Worm (Caenorhabditis elegans) whole organism, young adult: Measurements from ENCODE around the gene imp-2.
A peak's percentile ranks its signal among the peaks of the same experiment; 100 is the strongest.

Experiments used
- B0035.1 ChIP-seq: sonication (generic microtip); optimal IDR thresholded peaks from 2 replicates; lab custom pipeline; 2016; ENCODE audit warnings: missing genetic modification characterization, mild to moderate bottlenecking, missing compliant biosample characterization, missing genotype, missing genetic modification reagents
- B0261.1 ChIP-seq: sonication (generic microtip); optimal IDR thresholded peaks from 2 replicates; lab custom pipeline; 2016; ENCODE audit warnings: mild to moderate bottlenecking, missing genetic modification characterization, moderate library complexity, missing compliant biosample characterization
- B0336.3 ChIP-seq: fragments of 200-800 bp; sonication (Bioruptor generic); IDR thresholded peaks from 2 replicates; pipeline ENCODE4 v1.3.6; 2022; ENCODE audit warnings: missing genetic modification characterization, missing compliant biosample characterization
- F37B4.10 ChIP-seq: fragments of 200-800 bp; sonication (Bioruptor generic); IDR thresholded peaks from 2 replicates; pipeline ENCODE4 v1.3.6; 2022; ENCODE audit warnings: missing genetic modification characterization, missing compliant biosample characterization
- F39B2.1 ChIP-seq: fragments of 200-800 bp; sonication (Bioruptor generic); IDR thresholded peaks from 2 replicates; pipeline ENCODE4 v1.3.6; 2022; ENCODE audit warnings: missing genetic modification reagents, missing genetic modification characterization, missing compliant biosample characterization
- F52B5.7 ChIP-seq: sonication (generic microtip); optimal IDR thresholded peaks from 2 replicates; lab custom pipeline; 2016; ENCODE audit warnings: mild to moderate bottlenecking, missing genetic modification characterization, missing compliant biosample characterization
- F55B11.4 ChIP-seq: sonication (generic microtip); optimal IDR thresholded peaks from 2 replicates; lab custom pipeline; 2016; ENCODE audit warnings: missing compliant biosample characterization, missing genetic modification characterization, borderline replicate concordance; ENCODE audit not compliant: insufficient read depth
- K11D2.4 ChIP-seq: fragments of 200-800 bp; sonication (Bioruptor generic); IDR thresholded peaks from 2 replicates; pipeline ENCODE4 v1.3.6; 2022; ENCODE audit warnings: missing genetic modification reagents, missing genetic modification characterization, missing compliant biosample characterization
- T07F8.4 ChIP-seq: sonication (generic microtip); optimal IDR thresholded peaks from 2 replicates; lab custom pipeline; 2016; ENCODE audit warnings: mild to moderate bottlenecking, missing genetic modification characterization, moderate library complexity, missing compliant biosample characterization
- T26A5.8 ChIP-seq: sonication (generic microtip); optimal IDR thresholded peaks from 2 replicates; lab custom pipeline; 2016; ENCODE audit warnings: missing genetic modification characterization, missing compliant biosample characterization
- Y53F4B.3 ChIP-seq: fragments of 200-800 bp; sonication (Bioruptor generic); IDR thresholded peaks from 2 replicates; pipeline ENCODE4 v1.3.6; 2022; ENCODE audit warnings: missing genetic modification reagents, missing genetic modification characterization, missing compliant biosample characterization
- Y67H2A.10 ChIP-seq: fragments of 200-800 bp; sonication (Bioruptor generic); conservative IDR thresholded peaks from 2 replicates; pipeline ENCODE4 v1.3.6; 2022; ENCODE audit warnings: missing genetic modification reagents, missing genetic modification characterization, missing compliant biosample characterization
- Y95B8A.8 ChIP-seq: fragments of 200-800 bp; sonication (Bioruptor generic); IDR thresholded peaks from 2 replicates; pipeline ENCODE4 v1.3.6; 2022; ENCODE audit warnings: missing genetic modification reagents, missing genetic modification characterization, missing compliant biosample characterization
- ZK185.1 ChIP-seq: sonication (generic microtip); optimal IDR thresholded peaks from 2 replicates; lab custom pipeline; 2016; ENCODE audit warnings: mild to moderate bottlenecking, missing genetic modification characterization, missing compliant biosample characterization; ENCODE audit not compliant: poor library complexity, severe bottlenecking
- akir-1 ChIP-seq: fragments of 200-800 bp; sonication (Bioruptor generic); optimal IDR thresholded peaks from 2 replicates; lab custom pipeline; 2018; ENCODE audit warnings: mild to moderate bottlenecking, missing genetic modification characterization, moderate library complexity, missing compliant biosample characterization
- aptf-2 ChIP-seq: fragments of 200-800 bp; sonication (Bioruptor generic); conservative IDR thresholded peaks from 2 replicates; pipeline ENCODE4 v1.3.6; 2022; ENCODE audit warnings: missing genetic modification reagents, missing genetic modification characterization, missing compliant biosample characterization
- attf-6 ChIP-seq: fragments of 200-800 bp; sonication (Bioruptor generic); IDR thresholded peaks from 2 replicates; pipeline ENCODE4 v1.3.6; 2022; ENCODE audit warnings: missing genetic modification reagents, missing genetic modification characterization, missing compliant biosample characterization
- ccch-3 ChIP-seq: fragments of 200-800 bp; sonication (Bioruptor generic); optimal IDR thresholded peaks from 2 replicates; lab custom pipeline; 2018; ENCODE audit warnings: mild to moderate bottlenecking, missing genetic modification characterization, missing compliant biosample characterization
- ceh-58 ChIP-seq: fragments of 200-800 bp; sonication (Bioruptor generic); IDR thresholded peaks from 2 replicates; pipeline ENCODE4 v1.3.6; 2022; ENCODE audit warnings: missing genetic modification characterization, missing compliant biosample characterization
- ceh-91 ChIP-seq: fragments of 200-800 bp; sonication (Bioruptor generic); IDR thresholded peaks from 2 replicates; pipeline ENCODE4 v1.3.6; 2022; ENCODE audit warnings: missing genetic modification reagents, missing genetic modification characterization, missing compliant biosample characterization
- die-1 ChIP-seq: sonication (generic microtip); optimal IDR thresholded peaks from 2 replicates; lab custom pipeline; 2016; ENCODE audit warnings: missing genotype, mild to moderate bottlenecking, missing genetic modification characterization, missing compliant biosample characterization
- efl-1 ChIP-seq: fragments of 150-350 bp; optimal IDR thresholded peaks from 2 replicates; lab custom pipeline; 2014; ENCODE audit warnings: missing biosample characterization, missing genetic modification reagents, missing genetic modification characterization
- egl-44 ChIP-seq: fragments of 200-800 bp; sonication (Bioruptor generic); IDR thresholded peaks from 2 replicates; pipeline ENCODE4 v1.3.6; 2022; ENCODE audit warnings: missing genetic modification reagents, missing genetic modification characterization, missing compliant biosample characterization
- ets-4 ChIP-seq: fragments of 200-800 bp; sonication (Bioruptor generic); optimal IDR thresholded peaks from 2 replicates; lab custom pipeline; 2018; ENCODE audit warnings: mild to moderate bottlenecking, missing genetic modification characterization, missing compliant biosample characterization
- him-1 ChIP-seq: sonication (generic microtip); optimal IDR thresholded peaks from 2 replicates; lab custom pipeline; 2016; ENCODE audit warnings: missing genotype, missing genetic modification reagents, missing genetic modification characterization, missing compliant biosample characterization
- hlh-12 ChIP-seq: sonication (generic microtip); optimal IDR thresholded peaks from 2 replicates; lab custom pipeline; 2016; ENCODE audit warnings: missing genetic modification characterization, missing compliant biosample characterization
- hmg-20 ChIP-seq: fragments of 200-800 bp; sonication (Bioruptor generic); IDR thresholded peaks from 2 replicates; pipeline ENCODE4 v1.3.6; 2022; ENCODE audit warnings: missing genetic modification reagents, missing genetic modification characterization, missing compliant biosample characterization
- hrde-1 ChIP-seq: sonication (generic microtip); optimal IDR thresholded peaks from 2 replicates; lab custom pipeline; 2016; ENCODE audit warnings: missing genetic modification characterization, mild to moderate bottlenecking, missing compliant biosample characterization, moderate library complexity, missing genotype, missing genetic modification reagents, borderline replicate concordance
- let-607 ChIP-seq, 2 experiments: fragments of 200-800 bp in 1 of 2; sonication (Bioruptor generic) in 1 of 2; sonication (generic microtip) in 1 of 2; optimal IDR thresholded peaks; 2 replicates each; lab custom pipeline; 2016 to 2018; ENCODE audit warnings: mild to moderate bottlenecking in 2 of 2, missing compliant biosample characterization in 2 of 2, missing genetic modification characterization in 2 of 2, moderate library complexity in 2 of 2, missing genotype in 1 of 2
- lin-35 ChIP-seq, 3 experiments: fragments of 150-350 bp in 2 of 3; sonication (generic microtip) in 1 of 3; optimal IDR thresholded peaks; 2 replicates each; lab custom pipeline; 2014 to 2018; ENCODE audit warnings: missing biosample characterization in 3 of 3, missing genetic modification characterization in 3 of 3, missing genetic modification reagents in 3 of 3
- lin-54 ChIP-seq: fragments of 200-800 bp; sonication (Bioruptor generic); optimal IDR thresholded peaks from 2 replicates; lab custom pipeline; 2018; ENCODE audit warnings: mild to moderate bottlenecking, missing genetic modification characterization, missing compliant biosample characterization
- lsl-1 ChIP-seq: fragments of 200-800 bp; sonication (Bioruptor generic); optimal IDR thresholded peaks from 2 replicates; lab custom pipeline; 2018; ENCODE audit warnings: mild to moderate bottlenecking, missing genetic modification characterization, moderate library complexity, missing compliant biosample characterization
- madf-3 ChIP-seq: fragments of 200-800 bp; sonication (Bioruptor generic); IDR thresholded peaks from 2 replicates; pipeline ENCODE4 v1.3.6; 2022; ENCODE audit warnings: missing genetic modification reagents, missing genetic modification characterization, missing compliant biosample characterization
- mes-4 ChIP-seq: sonication (generic microtip); optimal IDR thresholded peaks from 2 replicates; lab custom pipeline; 2016; ENCODE audit warnings: missing genotype, missing genetic modification characterization, missing compliant biosample characterization
- mxl-1 ChIP-seq: sonication (generic microtip); optimal IDR thresholded peaks from 2 replicates; lab custom pipeline; 2016; ENCODE audit warnings: missing genetic modification characterization, missing compliant biosample characterization
- nfya-1 ChIP-seq: sonication (generic microtip); optimal IDR thresholded peaks from 2 replicates; lab custom pipeline; 2017; ENCODE audit warnings: antibody characterized with exemption, missing compliant biosample characterization, missing genetic modification characterization, borderline replicate concordance; ENCODE audit not compliant: insufficient read depth
- nhr-27 ChIP-seq: fragments of 200-800 bp; sonication (Bioruptor generic); optimal IDR thresholded peaks from 2 replicates; lab custom pipeline; 2018; ENCODE audit warnings: mild to moderate bottlenecking, missing genetic modification characterization, moderate library complexity, missing compliant biosample characterization
- nhr-80 ChIP-seq: sonication (generic microtip); optimal IDR thresholded peaks from 2 replicates; lab custom pipeline; 2016; ENCODE audit warnings: missing genetic modification characterization, missing compliant biosample characterization
- pbrm-1 ChIP-seq: fragments of 200-800 bp; sonication (Bioruptor generic); IDR thresholded peaks from 2 replicates; pipeline ENCODE4 v1.3.6; 2022; ENCODE audit warnings: missing genetic modification reagents, missing genetic modification characterization, missing compliant biosample characterization
- repo-1 ChIP-seq: sonication (generic microtip); optimal IDR thresholded peaks from 2 replicates; lab custom pipeline; 2017; ENCODE audit warnings: mild to moderate bottlenecking, missing genetic modification characterization, missing compliant biosample characterization
- sdz-38 ChIP-seq: sonication (generic microtip); optimal IDR thresholded peaks from 2 replicates; lab custom pipeline; 2016; ENCODE audit warnings: missing genotype, missing genetic modification characterization, missing compliant biosample characterization
- sea-2 ChIP-seq: fragments of 200-800 bp; sonication (Bioruptor generic); IDR thresholded peaks from 2 replicates; pipeline ENCODE4 v1.3.6; 2022; ENCODE audit warnings: missing genetic modification characterization, missing compliant biosample characterization
- snpc-1.1 ChIP-seq: sonication (generic microtip); optimal IDR thresholded peaks from 2 replicates; lab custom pipeline; 2017; ENCODE audit warnings: missing genetic modification characterization, mild to moderate bottlenecking, missing compliant biosample characterization, antibody characterized with exemption, moderate library complexity, missing genotype, missing genetic modification reagents; ENCODE audit not compliant: insufficient read depth
- somi-1 ChIP-seq: fragments of 200-800 bp; sonication (Bioruptor generic); optimal IDR thresholded peaks from 2 replicates; lab custom pipeline; 2018; ENCODE audit warnings: mild to moderate bottlenecking, missing genetic modification characterization, missing compliant biosample characterization
- unc-130 ChIP-seq: sonication (generic microtip); optimal IDR thresholded peaks from 2 replicates; lab custom pipeline; 2016; ENCODE audit warnings: missing genetic modification reagents, missing genetic modification characterization, missing compliant biosample characterization
- zfh-2 ChIP-seq: fragments of 200-800 bp; sonication (Bioruptor generic); conservative IDR thresholded peaks from 2 replicates; pipeline ENCODE4 v1.3.6; 2022; ENCODE audit warnings: missing genetic modification reagents, missing genetic modification characterization, missing compliant biosample characterization
- ztf-18 ChIP-seq: sonication (generic microtip); optimal IDR thresholded peaks from 2 replicates; lab custom pipeline; 2016; ENCODE audit warnings: missing genotype, mild to moderate bottlenecking, missing genetic modification characterization, missing compliant biosample characterization
- ztf-28 ChIP-seq: fragments of 200-800 bp; sonication (Bioruptor generic); IDR thresholded peaks from 2 replicates; pipeline ENCODE4 v1.3.6; 2022; ENCODE audit warnings: missing genetic modification reagents, missing genetic modification characterization, missing compliant biosample characterization
- ztf-6 ChIP-seq: fragments of 200-800 bp; sonication (Bioruptor generic); IDR thresholded peaks from 2 replicates; pipeline ENCODE4 v1.3.6; 2022; ENCODE audit warnings: missing genetic modification reagents, missing genetic modification characterization, missing compliant biosample characterization

Gene imp-2

ce11 chrIV:11145929-11146339, 27.2 kb upstream of the imp-2 start (continued):
- peak; percentile 35 for TF ChIP-seq die-1 (tag; lab: Kevin White, UChicago)
- TF ChIP-seq hmg-20, result no peak
- no peak for TF ChIP-seq egl-44 (GFP tag; lab: Robert Waterston, UW)
- TF ChIP-seq ztf-6, result no peak
- TF ChIP-seq nhr-27 (tag; lab: Kevin White, UChicago), result peak; percentile 75
- no peak for TF ChIP-seq Y53F4B.3 (GFP tag; lab: Robert Waterston, UW)
- no peak for TF ChIP-seq T07F8.4 (tag; lab: Kevin White, UChicago)
- peak; percentile 84 for TF ChIP-seq F52B5.7 (tag; lab: Kevin White, UChicago)
- TF ChIP-seq zfh-2 (GFP tag; lab: Robert Waterston, UW), result no peak
- TF ChIP-seq lin-54 (GFP tag; lab: Kevin White, UChicago), result peak; percentile 46
- TF ChIP-seq pbrm-1 (GFP tag; lab: Robert Waterston, UW), result peak; percentile 52; the same call in 1 of the 2 replicates
- no peak for TF ChIP-seq F37B4.10
- no peak for TF ChIP-seq nfya-1 (tag; lab: Kevin White, UChicago)
- TF ChIP-seq akir-1 (GFP tag; lab: Kevin White, UChicago), result no peak
- TF ChIP-seq Y95B8A.8 (GFP tag; lab: Robert Waterston, UW), result 0 out of 2 replicates have a peak, but pooled peaks have one; percentile 50
- peak; percentile 59 for TF ChIP-seq T26A5.8 (tag; lab: Kevin White, UChicago)
- peak; percentile 61 for TF ChIP-seq B0035.1 (tag; lab: Kevin White, UChicago)
- TF ChIP-seq ets-4 (GFP tag; lab: Kevin White, UChicago), result no peak
- peak; percentile 83 for TF ChIP-seq unc-130 (GFP tag; lab: Kevin White, UChicago)
- peak; percentile 53; the same call in 1 of the 2 replicates for TF ChIP-seq B0336.3 (GFP tag; lab: Robert Waterston, UW)
- TF ChIP-seq ccch-3 (GFP tag; lab: Kevin White, UChicago), result no peak
- TF ChIP-seq somi-1 (GFP tag; lab: Kevin White, UChicago), result no peak
- TF ChIP-seq nhr-80, result no peak
- TF ChIP-seq ceh-58 (GFP tag; lab: Robert Waterston, UW), result no peak
- peak in 1 of 3 experiments; percentile 47 for TF ChIP-seq lin-35 (GFP tag; optimal IDR thresholded peaks at IDR 0.05; lab: Kevin White, UChicago)
- no peak for TF ChIP-seq aptf-2 (GFP tag; lab: Robert Waterston, UW)
- TF ChIP-seq K11D2.4 (GFP tag; lab: Robert Waterston, UW), result no peak
- TF ChIP-seq let-607 (tag; optimal IDR thresholded peaks at IDR 0.05; lab: Kevin White, UChicago), result no peak
- no peak for TF ChIP-seq hlh-12 (tag; lab: Kevin White, UChicago)
- peak; percentile 78; the same call in 1 of the 2 replicates for TF ChIP-seq attf-6 (GFP tag; lab: Robert Waterston, UW)
- no peak for TF ChIP-seq ztf-28 (GFP tag; lab: Robert Waterston, UW)
- TF ChIP-seq hrde-1 (tag; lab: Kevin White, UChicago), result peak; percentile 89
- TF ChIP-seq ceh-91 (GFP tag; lab: Robert Waterston, UW), result no peak
- peak; percentile 64 for TF ChIP-seq him-1 (tag; lab: Kevin White, UChicago)
- TF ChIP-seq repo-1 (tag; lab: Kevin White, UChicago), result peak; percentile 78
- TF ChIP-seq lsl-1 (GFP tag; lab: Kevin White, UChicago), result peak; percentile 37
- no peak for TF ChIP-seq F55B11.4 (tag; lab: Kevin White, UChicago)
- TF ChIP-seq madf-3 (GFP tag; lab: Robert Waterston, UW), result 0 out of 2 replicates have a peak, but pooled peaks have one; percentile 38
- TF ChIP-seq mes-4 (tag; lab: Kevin White, UChicago), result no peak
- peak; percentile 28 for TF ChIP-seq snpc-1.1 (tag; lab: Kevin White, UChicago)
- peak; percentile 72 for TF ChIP-seq mxl-1
- no peak for TF ChIP-seq F39B2.1 (GFP tag; lab: Robert Waterston, UW)
- no peak for TF ChIP-seq ztf-18 (tag; lab: Kevin White, UChicago)
- no peak for TF ChIP-seq sdz-38 (tag; lab: Kevin White, UChicago)
- TF ChIP-seq B0261.1 (tag; lab: Kevin White, UChicago), result no peak
- no peak for TF ChIP-seq Y67H2A.10 (GFP tag; lab: Robert Waterston, UW)
- no peak for TF ChIP-seq ZK185.1 (tag; lab: Kevin White, UChicago)
- TF ChIP-seq efl-1 (GFP tag; lab: Kevin White, UChicago), result no peak
- no peak for TF ChIP-seq sea-2 (GFP tag; lab: Robert Waterston, UW)
